Worm (Caenorhabditis elegans) whole organism, L1 larva: ENCODE measurements around the gene M60.6.

ENCODE experiments used
- C04F5.9 ChIP-seq: sonication (generic microtip); optimal IDR thresholded peaks from 2 replicates; lab custom pipeline; 2016; ENCODE audit warnings: missing genetic modification characterization, missing compliant biosample characterization
- C34B4.2 ChIP-seq: sonication (generic microtip); optimal IDR thresholded peaks from 2 replicates; lab custom pipeline; 2017; ENCODE audit warnings: mild to moderate bottlenecking, missing genetic modification characterization, missing compliant biosample characterization
- Y116A8C.19 ChIP-seq: sonication (generic microtip); optimal IDR thresholded peaks from 2 replicates; lab custom pipeline; 2016; ENCODE audit warnings: missing compliant biosample characterization, missing genetic modification characterization, borderline replicate concordance
- aha-1 ChIP-seq: fragments of 150-350 bp; optimal IDR thresholded peaks from 2 replicates; lab custom pipeline; 2014; ENCODE audit warnings: missing biosample characterization, missing genetic modification characterization
- ama-1 ChIP-seq: fragments of 150-350 bp; optimal IDR thresholded peaks from 2 replicates; lab custom pipeline; 2014
- ceh-8 ChIP-seq: fragments of 200-800 bp; sonication (Bioruptor generic); optimal IDR thresholded peaks from 2 replicates; lab custom pipeline; 2018; ENCODE audit warnings: mild to moderate bottlenecking, missing genetic modification characterization, moderate library complexity, missing compliant biosample characterization
- ceh-88 ChIP-seq: fragments of 200-800 bp; sonication (Bioruptor generic); IDR thresholded peaks from 2 replicates; pipeline ENCODE4 v1.3.6; 2022; ENCODE audit warnings: missing genetic modification characterization, missing compliant biosample characterization
- ces-1 ChIP-seq: fragments of 150-350 bp; optimal IDR thresholded peaks from 2 replicates; lab custom pipeline; 2014; ENCODE audit warnings: missing biosample characterization, missing genetic modification reagents, missing genetic modification characterization
- dpl-1 ChIP-seq, 3 experiments: fragments of 150-350 bp in 2 of 3; sonication (generic microtip) in 1 of 3; optimal IDR thresholded peaks; 2 replicates each; lab custom pipeline; 2014 to 2017; ENCODE audit warnings: missing biosample characterization in 3 of 3, missing genetic modification characterization in 3 of 3, missing genetic modification reagents in 3 of 3
- dsc-1 ChIP-seq: sonication (generic microtip); optimal IDR thresholded peaks from 2 replicates; lab custom pipeline; 2016; ENCODE audit warnings: mild to moderate bottlenecking, missing genetic modification characterization, missing compliant biosample characterization
- efl-1 ChIP-seq, 4 experiments: fragments of 150-350 bp; optimal IDR thresholded peaks in 3 of 4; peaks in 1 of 4; 1 replicate in 1 of 4; 2 replicates in 3 of 4; lab custom pipeline; 2014; ENCODE audit warnings: missing biosample characterization in 2 of 4, missing genetic modification characterization in 2 of 4, missing genetic modification reagents in 2 of 4
- efl-3 ChIP-seq: fragments of 200-800 bp; sonication (Bioruptor generic); optimal IDR thresholded peaks from 2 replicates; lab custom pipeline; 2018; ENCODE audit warnings: mild to moderate bottlenecking, missing genetic modification characterization, missing compliant biosample characterization
- egl-27 ChIP-seq, 2 experiments: fragments of 150-350 bp in 1 of 2; sonication (generic microtip); optimal IDR thresholded peaks; 3 replicates each; lab custom pipeline; 2017 to 2018; ENCODE audit warnings: missing biosample characterization in 2 of 2, missing genetic modification characterization in 2 of 2, missing genetic modification reagents in 2 of 2
- elt-2 ChIP-seq: sonication (generic microtip); optimal IDR thresholded peaks from 2 replicates; lab custom pipeline; 2016; ENCODE audit warnings: missing genetic modification characterization, mild to moderate bottlenecking, inconsistent platforms, missing compliant biosample characterization, missing genetic modification reagents
- fkh-8 ChIP-seq: sonication (generic microtip); optimal IDR thresholded peaks from 2 replicates; lab custom pipeline; 2016; ENCODE audit warnings: mild to moderate bottlenecking, missing genetic modification characterization, missing compliant biosample characterization
- fos-1 ChIP-seq: fragments of 150-350 bp; optimal IDR thresholded peaks from 2 replicates; lab custom pipeline; 2014; ENCODE audit warnings: missing biosample characterization, missing genetic modification characterization
- grh-1 ChIP-seq: fragments of 200-800 bp; sonication (Bioruptor generic); IDR thresholded peaks from 2 replicates; pipeline ENCODE4 v1.3.6; 2022; ENCODE audit warnings: missing genetic modification reagents, missing genetic modification characterization, missing compliant biosample characterization
- hlh-17 ChIP-seq: fragments of 200-800 bp; sonication (Bioruptor generic); optimal IDR thresholded peaks from 2 replicates; lab custom pipeline; 2018; ENCODE audit warnings: missing genetic modification characterization, mild to moderate bottlenecking, missing compliant biosample characterization, moderate library complexity, borderline replicate concordance
- hlh-4 ChIP-seq: sonication (generic microtip); optimal IDR thresholded peaks from 2 replicates; lab custom pipeline; 2016; ENCODE audit warnings: mild to moderate bottlenecking, missing genetic modification characterization, missing compliant biosample characterization
- hpl-2 ChIP-seq: fragments of 150-350 bp; optimal IDR thresholded peaks from 2 replicates; lab custom pipeline; 2014; ENCODE audit warnings: missing biosample characterization, missing genetic modification reagents, missing genetic modification characterization
- isw-1 ChIP-seq: fragments of 200-800 bp; sonication (Bioruptor generic); IDR thresholded peaks from 2 replicates; pipeline ENCODE4 v1.3.6; 2022; ENCODE audit warnings: missing genetic modification characterization, missing compliant biosample characterization
- lin-13 ChIP-seq: fragments of 150-350 bp; optimal IDR thresholded peaks from 2 replicates; lab custom pipeline; 2014; ENCODE audit warnings: missing biosample characterization, missing genetic modification reagents, missing genetic modification characterization
- lin-14 ChIP-seq: fragments of 200-800 bp; sonication (Bioruptor generic); optimal IDR thresholded peaks from 2 replicates; lab custom pipeline; 2018; ENCODE audit warnings: mild to moderate bottlenecking, missing genetic modification characterization, moderate library complexity, missing compliant biosample characterization
- lin-15B ChIP-seq: fragments of 150-350 bp; sonication (generic microtip); optimal IDR thresholded peaks from 3 replicates; lab custom pipeline; 2014; ENCODE audit warnings: missing biosample characterization, missing genetic modification characterization
- lsy-2 ChIP-seq, 2 experiments: fragments of 150-350 bp; optimal IDR thresholded peaks; 2 replicates each; lab custom pipeline; 2014; ENCODE audit warnings: missing biosample characterization in 2 of 2, missing genetic modification characterization in 2 of 2
- mab-9 ChIP-seq: fragments of 200-800 bp; sonication (Bioruptor generic); IDR thresholded peaks from 2 replicates; pipeline ENCODE4 v1.3.6; 2022; ENCODE audit warnings: missing genetic modification reagents, missing genetic modification characterization, missing compliant biosample characterization
- mdl-1 ChIP-seq, 2 experiments: fragments of 150-350 bp; optimal IDR thresholded peaks; 2 replicates each; lab custom pipeline; 2014 to 2017; ENCODE audit warnings: missing biosample characterization in 2 of 2, missing genetic modification characterization in 2 of 2, inconsistent platforms in 1 of 2
- mef-2 ChIP-seq: fragments of 150-350 bp; optimal IDR thresholded peaks from 2 replicates; lab custom pipeline; 2014; ENCODE audit warnings: missing biosample characterization, missing genetic modification characterization
- mep-1 ChIP-seq: fragments of 150-350 bp; optimal IDR thresholded peaks from 2 replicates; lab custom pipeline; 2014; ENCODE audit warnings: missing biosample characterization, missing genetic modification characterization
- nhr-11 ChIP-seq: fragments of 150-350 bp; optimal IDR thresholded peaks from 2 replicates; lab custom pipeline; 2014; ENCODE audit warnings: missing biosample characterization, missing genetic modification characterization
- nhr-12 ChIP-seq: sonication (generic microtip); optimal IDR thresholded peaks from 2 replicates; lab custom pipeline; 2017; ENCODE audit warnings: missing biosample characterization, missing genetic modification characterization
- nhr-20 ChIP-seq: sonication (generic microtip); optimal IDR thresholded peaks from 2 replicates; lab custom pipeline; 2016; ENCODE audit warnings: mild to moderate bottlenecking, missing genetic modification characterization, missing compliant biosample characterization
- nhr-28 ChIP-seq: fragments of 150-350 bp; optimal IDR thresholded peaks from 2 replicates; lab custom pipeline; 2014; ENCODE audit warnings: missing biosample characterization, missing genetic modification characterization
- nhr-47 ChIP-seq: sonication (generic microtip); optimal IDR thresholded peaks from 2 replicates; lab custom pipeline; 2016; ENCODE audit warnings: mild to moderate bottlenecking, missing genetic modification characterization, moderate library complexity, missing compliant biosample characterization
- nhr-71 ChIP-seq: sonication (generic microtip); optimal IDR thresholded peaks from 2 replicates; lab custom pipeline; 2016; ENCODE audit warnings: mild to moderate bottlenecking, missing genetic modification characterization, moderate library complexity, missing compliant biosample characterization
- nhr-76 ChIP-seq: sonication (generic microtip); optimal IDR thresholded peaks from 2 replicates; lab custom pipeline; 2017; ENCODE audit warnings: missing biosample characterization, missing genetic modification characterization
- nhr-77 ChIP-seq: fragments of 150-350 bp; optimal IDR thresholded peaks from 2 replicates; lab custom pipeline; 2014; ENCODE audit warnings: missing biosample characterization, missing genetic modification characterization
- nhr-90 ChIP-seq: sonication (generic microtip); optimal IDR thresholded peaks from 2 replicates; lab custom pipeline; 2016; ENCODE audit warnings: mild to moderate bottlenecking, missing genetic modification characterization, missing compliant biosample characterization; ENCODE audit not compliant: poor library complexity
- pax-3 ChIP-seq: fragments of 200-800 bp; sonication (Bioruptor generic); optimal IDR thresholded peaks from 2 replicates; lab custom pipeline; 2018; ENCODE audit warnings: mild to moderate bottlenecking, missing genetic modification characterization, moderate library complexity, missing compliant biosample characterization
- pqm-1 ChIP-seq: sonication (generic microtip); optimal IDR thresholded peaks from 3 replicates; lab custom pipeline; 2017; ENCODE audit warnings: missing biosample characterization, missing genetic modification characterization
- skn-1 ChIP-seq: fragments of 150-350 bp; optimal IDR thresholded peaks from 2 replicates; lab custom pipeline; 2014; ENCODE audit warnings: missing biosample characterization, missing genetic modification characterization
- snpc-4 ChIP-seq: fragments of 150-350 bp; optimal IDR thresholded peaks from 2 replicates; lab custom pipeline; 2014; ENCODE audit warnings: missing biosample characterization, missing genetic modification characterization
- sptf-1 ChIP-seq: fragments of 150-350 bp; optimal IDR thresholded peaks from 2 replicates; lab custom pipeline; 2014; ENCODE audit warnings: missing biosample characterization, missing genetic modification characterization
- swsn-7 ChIP-seq: sonication (generic microtip); optimal IDR thresholded peaks from 2 replicates; lab custom pipeline; 2016; ENCODE audit warnings: missing genetic modification characterization, missing compliant biosample characterization
- tbx-2 ChIP-seq: sonication (generic microtip); optimal IDR thresholded peaks from 2 replicates; lab custom pipeline; 2016; ENCODE audit warnings: missing genetic modification characterization, missing compliant biosample characterization
- tlp-1 ChIP-seq: fragments of 150-350 bp; optimal IDR thresholded peaks from 2 replicates; lab custom pipeline; 2014; ENCODE audit warnings: missing biosample characterization, missing genetic modification characterization
- unc-130 ChIP-seq: fragments of 150-350 bp; optimal IDR thresholded peaks from 2 replicates; lab custom pipeline; 2017; ENCODE audit warnings: missing biosample characterization, missing genetic modification characterization, inconsistent platforms
- unc-62 ChIP-seq: fragments of 150-350 bp; optimal IDR thresholded peaks from 2 replicates; lab custom pipeline; 2014; ENCODE audit warnings: missing biosample characterization, missing genetic modification reagents, missing genetic modification characterization
- unc-86 ChIP-seq: sonication (generic microtip); optimal IDR thresholded peaks from 2 replicates; lab custom pipeline; 2016; ENCODE audit warnings: missing genetic modification characterization, missing compliant biosample characterization
- xbp-1 ChIP-seq: sonication (generic microtip); optimal IDR thresholded peaks from 2 replicates; lab custom pipeline; 2016; ENCODE audit warnings: missing genetic modification characterization, missing compliant biosample characterization
- zag-1 ChIP-seq: fragments of 150-350 bp; optimal IDR thresholded peaks from 2 replicates; lab custom pipeline; 2014; ENCODE audit warnings: missing biosample characterization, missing genetic modification characterization
- zip-4 ChIP-seq: fragments of 200-800 bp; sonication (Bioruptor generic); optimal IDR thresholded peaks from 2 replicates; lab custom pipeline; 2018; ENCODE audit warnings: mild to moderate bottlenecking, missing genetic modification characterization, moderate library complexity, missing compliant biosample characterization
- ztf-11 ChIP-seq, 2 experiments: sonication (generic microtip); optimal IDR thresholded peaks; 2 replicates each; lab custom pipeline; 2016 to 2017; ENCODE audit warnings: missing genetic modification characterization in 2 of 2, missing biosample characterization in 1 of 2, missing compliant biosample characterization in 1 of 2

The M60.6 gene

ce11 chrX:8286740-8287299 lies 34.6 kb upstream of the M60.6 start, which contains the start of gene sec-16A.2:
sec-16A.2 (plus strand) TSS chrX:8287249.
- no peak for TF ChIP-seq sptf-1 (tag; lab: Kevin White, UChicago)
- TF ChIP-seq ztf-11 (tag; optimal IDR thresholded peaks at IDR 0.05; lab: Kevin White, UChicago) = peak in 1 of 2 experiments; percentile 1
- TF ChIP-seq ama-1 (lab: Kevin White, UChicago) = no peak
- TF ChIP-seq snpc-4 (tag; lab: Kevin White, UChicago) = no peak
- peak in 2 of 3 experiments; percentile 48 to 51 for TF ChIP-seq dpl-1 (GFP tag; optimal IDR thresholded peaks at IDR 0.05; lab: Kevin White, UChicago)
- TF ChIP-seq fos-1 (tag; lab: Kevin White, UChicago) = peak; percentile 34
- no peak for TF ChIP-seq ces-1
- peak; percentile 7 for TF ChIP-seq unc-130
- TF ChIP-seq lin-13 = peak; percentile 61
- no peak for TF ChIP-seq pqm-1 (tag; lab: Kevin White, UChicago)
- TF ChIP-seq tbx-2 = peak; percentile 62
- no peak for TF ChIP-seq aha-1 (tag; lab: Kevin White, UChicago)
- TF ChIP-seq efl-3 (GFP tag; lab: Kevin White, UChicago) = no peak
- TF ChIP-seq hpl-2 = no peak
- TF ChIP-seq xbp-1 (tag; lab: Kevin White, UChicago) = peak; percentile 66
- TF ChIP-seq lin-14 (GFP tag; lab: Kevin White, UChicago) = peak; percentile 90
- peak; percentile 57 for TF ChIP-seq nhr-47 (tag; lab: Kevin White, UChicago)
- TF ChIP-seq ceh-8 (GFP tag; lab: Kevin White, UChicago) = no peak
- TF ChIP-seq nhr-90 (tag; lab: Kevin White, UChicago) = peak; percentile 32
- no peak for TF ChIP-seq zag-1 (tag; lab: Kevin White, UChicago)
- no peak for TF ChIP-seq zip-4 (GFP tag; lab: Kevin White, UChicago)
- TF ChIP-seq lin-15B (tag; lab: Kevin White, UChicago) = peak; percentile 48
- TF ChIP-seq Y116A8C.19 (tag; lab: Kevin White, UChicago) = no peak
- peak; percentile 75 for TF ChIP-seq nhr-71 (tag; lab: Kevin White, UChicago)
- no peak for TF ChIP-seq C34B4.2 (tag; lab: Kevin White, UChicago)
- TF ChIP-seq swsn-7 (tag; lab: Kevin White, UChicago) = peak; percentile 63
- TF ChIP-seq nhr-20 (tag; lab: Kevin White, UChicago) = peak; percentile 68
- peak; percentile 21 for TF ChIP-seq fkh-8 (tag; lab: Kevin White, UChicago)
- no peak for TF ChIP-seq C04F5.9 (tag; lab: Kevin White, UChicago)
- TF ChIP-seq efl-1 (optimal IDR thresholded peaks at IDR 0.05; lab: Kevin White, UChicago) = peak; percentile 42 to 71
- peak in 1 of 2 experiments; percentile 19 for TF ChIP-seq efl-1 (GFP tag; optimal IDR thresholded peaks at IDR 0.05 in 1 of 2; lab: Kevin White, UChicago)
- peak; percentile 27 for TF ChIP-seq skn-1 (tag; lab: Kevin White, UChicago)
- TF ChIP-seq pax-3 (tag; lab: Kevin White, UChicago) = no peak
- peak in 1 of 2 experiments; percentile 78 for TF ChIP-seq mdl-1 (tag; optimal IDR thresholded peaks at IDR 0.05; lab: Kevin White, UChicago)
- TF ChIP-seq elt-2 (tag; lab: Kevin White, UChicago) = no peak
- no peak for TF ChIP-seq unc-62 (GFP tag; lab: Kevin White, UChicago)
- no peak for TF ChIP-seq ceh-88 (GFP tag; lab: Robert Waterston, UW)
- no peak for TF ChIP-seq unc-86
- TF ChIP-seq dsc-1 (tag; lab: Kevin White, UChicago) = peak; percentile 14
- TF ChIP-seq nhr-11 (tag; lab: Kevin White, UChicago) = no peak
- TF ChIP-seq hlh-17 (GFP tag; lab: Kevin White, UChicago) = no peak
- peak; percentile 56 for TF ChIP-seq mep-1 (tag; lab: Kevin White, UChicago)
- TF ChIP-seq tlp-1 (tag; lab: Kevin White, UChicago) = no peak
- TF ChIP-seq nhr-28 (tag; lab: Kevin White, UChicago) = no peak
- no peak for TF ChIP-seq mab-9 (GFP tag; lab: Robert Waterston, UW)
- peak; percentile 25 for TF ChIP-seq nhr-77 (tag; lab: Kevin White, UChicago)
- TF ChIP-seq nhr-12 (tag; lab: Kevin White, UChicago) = no peak
- TF ChIP-seq egl-27 (tag; optimal IDR thresholded peaks at IDR 0.05; lab: Kevin White, UChicago) = no peak
- TF ChIP-seq nhr-76 (tag; lab: Kevin White, UChicago) = no peak
- TF ChIP-seq isw-1 (GFP tag; lab: Robert Waterston, UW) = peak; percentile 21
- no peak for TF ChIP-seq grh-1 (GFP tag; lab: Robert Waterston, UW)
- TF ChIP-seq lsy-2 (tag; optimal IDR thresholded peaks at IDR 0.05; lab: Kevin White, UChicago) = peak; percentile 57 to 80
- no peak for TF ChIP-seq hlh-4 (tag; lab: Kevin White, UChicago)
- TF ChIP-seq mef-2 = no peak
